Fruit fly (Drosophila melanogaster): ENCODE results near the gene CG11313.

CG11313 gene

DNA sequence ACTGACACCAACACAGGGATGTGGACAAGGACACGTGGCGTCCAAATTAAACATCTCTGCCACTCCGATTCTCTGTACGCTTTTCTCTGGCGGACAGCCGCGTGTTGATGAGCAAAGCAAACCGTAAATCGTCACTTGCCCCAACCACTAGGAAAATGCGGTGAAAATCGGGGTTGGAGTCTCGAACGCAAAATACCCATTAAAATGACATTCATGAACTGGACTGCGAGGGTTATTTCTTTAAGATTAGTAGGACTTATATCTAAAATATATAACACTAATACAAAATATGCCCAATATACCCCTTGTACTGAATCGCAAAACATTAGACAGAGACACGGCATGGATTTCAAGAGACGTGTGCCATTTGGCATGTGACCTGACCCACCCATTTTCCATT is 12.5 kb downstream of the CG11313 start (continued):
- TF ChIP-seq Sox102F (GFP tag; optimal IDR thresholded peaks at IDR 0.05) (peak; percentile 43), tx (GFP tag; optimal IDR thresholded peaks at IDR 0.05) (no peak), Adf1 (GFP tag; IDR thresholded peaks at IDR 0.05) (no peak), Max (GFP tag; optimal IDR thresholded peaks at IDR 0.05) (no peak), gce (GFP tag; IDR thresholded peaks at IDR 0.05) (no peak), sim (GFP tag; IDR thresholded peaks at IDR 0.05) (no peak), CG4820 (GFP tag; optimal IDR thresholded peaks at IDR 0.05) (peak; percentile 7), bbx (GFP tag; IDR thresholded peaks at IDR 0.05; ENCODE audit: partially characterized antibody) (no peak), CG4328 (GFP tag; optimal IDR thresholded peaks at IDR 0.05) (no peak), E2f1 (GFP tag; IDR thresholded peaks at IDR 0.05) (no peak), ash1 (GFP tag; optimal IDR thresholded peaks at IDR 0.05) (no peak), ssp (GFP tag; IDR thresholded peaks at IDR 0.05) (0 out of 2 replicates have a peak, but pooled peaks have one; percentile 17), CG10462 (GFP tag; optimal IDR thresholded peaks at IDR 0.05) (no peak), CG17385 (GFP tag; optimal IDR thresholded peaks at IDR 0.05) (no peak), pzg (GFP tag; optimal IDR thresholded peaks at IDR 0.05) (no peak), CG4424 (GFP tag; optimal IDR thresholded peaks at IDR 0.05) (peak; percentile 39), CG12219 (GFP tag; optimal IDR thresholded peaks at IDR 0.05) (peak; percentile 8), CG3407 (GFP tag; optimal IDR thresholded peaks at IDR 0.05) (peak; percentile 32), CG13287 (GFP tag; IDR thresholded peaks at IDR 0.05; ENCODE audit: partially characterized antibody) (no peak), CG2116 (GFP tag; optimal IDR thresholded peaks at IDR 0.05) (no peak), CG17328 (GFP tag; IDR thresholded peaks at IDR 0.05) (peak; percentile 50), fd3F (GFP tag; optimal IDR thresholded peaks at IDR 0.05) (no peak), CG2199 (GFP tag; IDR thresholded peaks at IDR 0.05) (no peak), Aef1 (GFP tag; IDR thresholded peaks at IDR 0.05) (no peak; the same call in 2 of the 3 replicates), CG14667 (GFP tag; IDR thresholded peaks at IDR 0.05) (peak; percentile 37; the same call in 1 of the 2 replicates), CG7556 (GFP tag; optimal IDR thresholded peaks at IDR 0.05) (no peak), CTCF (GFP tag; optimal IDR thresholded peaks at IDR 0.05) (no peak), insv (GFP tag; optimal IDR thresholded peaks at IDR 0.05) (no peak), Atf-2 (GFP tag; optimal IDR thresholded peaks at IDR 0.05) (no peak), Hey (tag; optimal IDR thresholded peaks at IDR 0.05) (peak; percentile 91), CG3726 (GFP tag; IDR thresholded peaks at IDR 0.05) (no peak), CG3065 (GFP tag; optimal IDR thresholded peaks at IDR 0.05) (no peak), da (GFP tag; optimal IDR thresholded peaks at IDR 0.05) (no peak), dati (GFP tag; IDR thresholded peaks at IDR 0.05) (0 out of 2 replicates have a peak, but pooled peaks have one; percentile 22), CG1603 (tag; optimal IDR thresholded peaks at IDR 0.05) (peak; percentile 62), CG42726 (GFP tag; IDR thresholded peaks at IDR 0.05; ENCODE audit: partially characterized antibody) (no peak), pfk (GFP tag; optimal IDR thresholded peaks at IDR 0.05) (no peak), inv (GFP tag; IDR thresholded peaks at IDR 0.05; ENCODE audit: partially characterized antibody) (no peak), fd64A (GFP tag; optimal IDR thresholded peaks at IDR 0.05) (no peak), Sry-β (GFP tag; optimal IDR thresholded peaks at IDR 0.05) (no peak), sug (tag; optimal IDR thresholded peaks at IDR 0.05) (no peak), ranshi (GFP tag; IDR thresholded peaks at IDR 0.05) (peak; percentile 27; the same call in 1 of the 2 replicates), Xbp1 (GFP tag; optimal IDR thresholded peaks at IDR 0.05) (peak; percentile 16), CG8765 (GFP tag; IDR thresholded peaks at IDR 0.05) (no peak), CG13296 (GFP tag; optimal IDR thresholded peaks at IDR 0.05) (no peak), kah (GFP tag; optimal IDR thresholded peaks at IDR 0.05) (no peak), luna (GFP tag; optimal IDR thresholded peaks at IDR 0.05) (no peak), fu2 (GFP tag; optimal IDR thresholded peaks at IDR 0.05) (no peak), YL-1 (GFP tag; optimal IDR thresholded peaks at IDR 0.05) (no peak), CG7786 (GFP tag; optimal IDR thresholded peaks at IDR 0.05) (no peak), ab (GFP tag; optimal IDR thresholded peaks at IDR 0.05) (no peak), tap (tag; optimal IDR thresholded peaks at IDR 0.05) (no peak)

Measured in whole organism, embryonic.